Worm (Caenorhabditis elegans): ENCODE results near the gene npr-19.
A peak's percentile ranks its signal among the peaks of the same experiment; 100 is the strongest.

npr-19 gene

DNA sequence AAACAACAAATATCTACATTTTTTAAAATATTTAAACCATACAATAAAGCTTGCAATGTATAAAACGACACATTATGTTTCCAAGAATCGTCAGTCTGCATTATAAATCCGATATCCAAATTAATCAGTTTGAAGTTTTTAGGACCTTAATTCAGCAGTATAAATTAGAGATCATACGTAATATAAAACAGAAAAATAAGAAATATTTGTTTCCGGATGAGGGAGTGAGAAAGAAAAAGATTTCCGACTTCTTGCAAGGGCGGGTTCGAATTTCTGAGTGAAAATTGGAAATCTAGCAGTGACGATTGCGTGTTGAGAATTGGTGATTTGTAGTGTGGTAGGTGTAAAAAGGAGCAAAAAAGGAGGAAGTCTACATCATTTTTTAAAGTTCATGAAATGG lies at the start of gene npr-19:
TSS of gene npr-19 (minus strand) at position 101 of the 400 bp plus-strand sequence.
- TF ChIP-seq bed-3 (GFP tag; optimal IDR thresholded peaks at IDR 0.05) (no peak), sem-2 (GFP tag; optimal IDR thresholded peaks at IDR 0.05) (no peak), mls-2 (tag; optimal IDR thresholded peaks at IDR 0.05) (no peak), lin-32 (GFP tag; optimal IDR thresholded peaks at IDR 0.05) (no peak), lsy-2 (tag; optimal IDR thresholded peaks at IDR 0.05) (no peak), elt-3 (tag; optimal IDR thresholded peaks at IDR 0.05) (no peak), snpc-4 (tag; optimal IDR thresholded peaks at IDR 0.05) (no peak), nhr-28 (tag; optimal IDR thresholded peaks at IDR 0.05) (no peak), lin-13 (tag; optimal IDR thresholded peaks at IDR 0.05) (no peak)

DNA sequence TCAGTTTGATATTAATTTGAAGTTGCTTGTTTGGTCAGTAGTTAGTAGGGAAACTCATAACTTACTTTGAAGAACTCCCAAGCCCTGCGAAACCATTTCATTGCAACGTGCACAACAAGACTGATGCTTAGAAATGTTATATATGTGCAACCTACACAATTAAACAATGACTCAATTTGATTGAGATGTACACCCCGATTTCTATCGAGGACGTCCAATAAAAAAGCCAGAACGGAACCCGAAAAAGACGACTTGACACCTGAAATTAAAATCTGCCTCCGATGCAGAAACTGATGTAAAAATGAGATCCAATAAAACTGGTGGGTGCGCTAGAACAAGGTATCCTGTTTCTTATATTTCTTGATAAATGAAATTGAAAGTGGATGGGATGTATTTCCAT lies 49.4 kb upstream of the npr-19 start, which contains the start of gene T04G9.6:
TSS of gene T04G9.6 (minus strand) at position 101 of the 400 bp plus-strand sequence.
- no peak for TF ChIP-seq sem-2 (GFP tag; optimal IDR thresholded peaks at IDR 0.05)
- no peak for TF ChIP-seq ceh-43 (GFP tag; optimal IDR thresholded peaks at IDR 0.05)
- TF ChIP-seq ztf-11 (tag; optimal IDR thresholded peaks at IDR 0.05) = no peak
- TF ChIP-seq mab-5 (tag; optimal IDR thresholded peaks at IDR 0.05) = no peak
- TF ChIP-seq lin-32 (GFP tag; optimal IDR thresholded peaks at IDR 0.05) = no peak
- TF ChIP-seq ham-2 (GFP tag; optimal IDR thresholded peaks at IDR 0.05) = no peak
- TF ChIP-seq elt-1 (tag; optimal IDR thresholded peaks at IDR 0.05; ENCODE audit: borderline replicate concordance, insufficient read depth) = no peak
- no peak for TF ChIP-seq nhr-28 (tag; optimal IDR thresholded peaks at IDR 0.05)
- TF ChIP-seq zip-8 (tag; optimal IDR thresholded peaks at IDR 0.05) = no peak

DNA sequence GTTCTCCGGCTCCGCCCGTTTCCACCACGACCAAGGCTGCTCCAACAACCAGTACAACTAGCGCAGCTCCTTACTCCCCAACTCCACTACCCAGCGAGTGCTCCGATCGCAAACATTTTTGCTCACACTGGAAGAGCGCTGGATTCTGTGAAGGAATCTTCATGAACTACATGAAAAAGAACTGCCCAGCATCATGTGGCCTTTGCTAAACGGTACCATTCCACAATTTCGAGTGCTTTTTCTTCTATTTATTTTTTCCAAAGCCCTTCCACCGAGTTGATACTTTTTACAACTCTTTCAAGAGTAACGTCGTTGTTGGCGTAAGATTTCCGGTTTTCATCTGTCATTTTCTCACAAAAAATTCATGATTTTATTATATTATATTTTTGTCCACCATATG lies 44.6 kb upstream of the npr-19 start:
- no peak for TF ChIP-seq lsy-2 (tag; optimal IDR thresholded peaks at IDR 0.05)
- no peak for TF ChIP-seq nhr-12 (tag; optimal IDR thresholded peaks at IDR 0.05)
- TF ChIP-seq snpc-4 (tag; optimal IDR thresholded peaks at IDR 0.05) = no peak
- TF ChIP-seq unc-39 (tag; optimal IDR thresholded peaks at IDR 0.05) = no peak
- no peak for TF ChIP-seq ceh-43 (GFP tag; optimal IDR thresholded peaks at IDR 0.05)
- no peak for TF ChIP-seq nhr-76 (tag; optimal IDR thresholded peaks at IDR 0.05)

DNA sequence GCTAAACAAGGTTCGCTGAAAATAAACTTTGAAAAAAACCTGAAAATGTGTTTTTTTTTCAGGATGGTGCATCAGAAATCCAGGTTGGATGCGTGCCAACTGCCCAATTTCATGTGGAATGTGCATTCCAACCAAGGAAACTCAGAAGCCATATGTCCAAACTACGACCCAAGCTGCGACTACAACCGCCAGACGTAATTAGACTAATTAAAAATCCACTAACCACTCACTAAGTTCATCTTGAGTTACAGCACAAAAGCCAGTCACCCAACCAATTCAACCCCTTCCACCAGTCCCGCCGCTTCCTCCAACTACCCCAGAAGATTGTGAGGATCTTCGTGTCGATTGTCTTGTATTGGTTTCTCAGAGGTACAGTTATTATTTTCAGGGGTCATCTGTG lies 43.8 kb upstream of the npr-19 start:
- no peak for TF ChIP-seq ham-2 (GFP tag; optimal IDR thresholded peaks at IDR 0.05)
- no peak for TF ChIP-seq pha-4 (tag; optimal IDR thresholded peaks at IDR 0.05)
- no peak for TF ChIP-seq nhr-28 (tag; optimal IDR thresholded peaks at IDR 0.05)
- TF ChIP-seq drap-1 (GFP tag; optimal IDR thresholded peaks at IDR 0.05) = no peak
- TF ChIP-seq lin-13 (tag; optimal IDR thresholded peaks at IDR 0.05) = no peak
- TF ChIP-seq blmp-1 (tag; optimal IDR thresholded peaks at IDR 0.05) = no peak
- TF ChIP-seq ces-1 (GFP tag; optimal IDR thresholded peaks at IDR 0.05) = no peak
- no peak for TF ChIP-seq bed-3 (GFP tag; optimal IDR thresholded peaks at IDR 0.05)

DNA sequence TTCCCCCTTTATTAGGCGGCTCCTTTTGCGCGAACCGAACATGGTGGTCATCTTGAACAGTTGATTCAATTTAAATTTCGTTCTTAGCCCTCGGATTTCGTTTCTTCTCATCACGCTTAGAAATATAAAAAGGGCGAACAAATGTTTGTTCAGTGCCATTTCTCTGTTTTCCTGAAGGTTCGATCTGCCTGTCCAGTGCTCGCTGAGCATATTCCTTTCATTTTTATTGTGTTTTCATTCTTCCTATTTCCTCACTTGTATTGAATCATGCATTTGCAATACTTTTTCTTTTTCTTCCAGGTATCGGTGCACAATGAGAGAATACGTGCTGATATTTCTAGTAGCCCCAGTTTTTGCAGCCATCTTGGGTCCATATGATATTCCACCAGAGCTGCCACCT lies 41.9 kb upstream of the npr-19 start, which contains the start of gene nas-15:
TSS of gene nas-15 (plus strand) at position 301 of the 400 bp plus-strand sequence.
- TF ChIP-seq ztf-11 (tag; optimal IDR thresholded peaks at IDR 0.05) = no peak
- no peak for TF ChIP-seq elt-3 (tag; optimal IDR thresholded peaks at IDR 0.05)
- no peak for TF ChIP-seq flh-1 (GFP tag; optimal IDR thresholded peaks at IDR 0.05)
- TF ChIP-seq lin-13 (tag; optimal IDR thresholded peaks at IDR 0.05) = no peak
- no peak for TF ChIP-seq nhr-28 (tag; optimal IDR thresholded peaks at IDR 0.05)
- no peak for TF ChIP-seq lin-32 (GFP tag; optimal IDR thresholded peaks at IDR 0.05)
- no peak for TF ChIP-seq cnd-1 (tag; optimal IDR thresholded peaks at IDR 0.05)
- no peak for TF ChIP-seq ceh-43 (GFP tag; optimal IDR thresholded peaks at IDR 0.05)
- no peak for TF ChIP-seq sptf-1 (tag; optimal IDR thresholded peaks at IDR 0.05)
- no peak for TF ChIP-seq unc-62 (GFP tag; optimal IDR thresholded peaks at IDR 0.05)
- TF ChIP-seq ceh-83 (GFP tag; optimal IDR thresholded peaks at IDR 0.05) = no peak
- TF ChIP-seq zip-8 (tag; optimal IDR thresholded peaks at IDR 0.05) = no peak

DNA sequence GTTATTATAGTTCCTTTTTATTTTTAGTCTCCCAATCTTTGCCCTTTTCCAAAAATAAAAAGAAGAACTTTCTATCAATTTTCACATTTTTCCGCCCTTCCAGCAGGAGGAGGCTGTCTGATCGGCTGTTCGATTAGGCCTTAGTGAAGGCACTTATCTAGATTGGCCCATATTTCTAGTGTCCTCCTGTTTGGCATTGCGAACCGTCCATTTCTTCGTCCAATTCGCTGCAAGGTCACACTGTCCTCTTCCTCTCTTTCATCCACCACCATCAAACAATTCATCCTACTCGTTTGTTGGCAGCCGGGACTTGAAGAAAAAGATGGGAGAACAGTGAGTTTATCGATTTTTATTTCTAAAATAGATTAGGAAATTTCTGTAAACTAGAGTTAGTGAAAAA lies 36.7 kb upstream of the npr-19 start, which contains the start of gene T04G9.4:
TSS of gene T04G9.4 (plus strand) at position 293 of the 400 bp plus-strand sequence.
- TF ChIP-seq elt-1 (tag; optimal IDR thresholded peaks at IDR 0.05; ENCODE audit: borderline replicate concordance, insufficient read depth) (peak; percentile 63), ces-1 (GFP tag; optimal IDR thresholded peaks at IDR 0.05) (no peak), sem-2 (GFP tag; optimal IDR thresholded peaks at IDR 0.05) (no peak)

DNA sequence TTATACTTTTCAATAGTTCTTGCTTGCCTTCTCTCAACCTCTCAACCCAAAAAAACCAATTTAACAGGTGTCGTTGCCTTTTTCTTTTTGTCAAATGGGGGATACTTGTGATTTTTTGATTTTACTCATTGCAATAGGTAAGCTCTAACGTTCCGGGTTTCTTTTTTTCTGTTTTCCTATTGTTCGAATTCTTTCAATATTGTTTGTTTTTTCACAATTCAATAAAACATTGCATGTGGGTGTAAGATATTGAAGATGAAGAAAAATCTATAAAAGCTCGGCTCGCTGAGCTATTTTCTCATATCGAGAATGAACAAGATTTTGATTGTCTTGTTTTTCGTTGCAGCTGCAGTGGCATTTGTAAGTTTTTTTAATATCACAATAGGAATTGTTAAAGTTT lies 35.1 kb upstream of the npr-19 start, which contains the start of gene T04G9.7:
TSS of gene T04G9.7 (plus strand) at position 301 of the 400 bp plus-strand sequence.
- no peak for TF ChIP-seq ceh-43 (GFP tag; optimal IDR thresholded peaks at IDR 0.05)
- no peak for TF ChIP-seq bed-3 (GFP tag; optimal IDR thresholded peaks at IDR 0.05)
- no peak for TF ChIP-seq pha-4 (tag; optimal IDR thresholded peaks at IDR 0.05)
- TF ChIP-seq lin-13 (tag; optimal IDR thresholded peaks at IDR 0.05) = no peak
- no peak for TF ChIP-seq ces-1 (GFP tag; optimal IDR thresholded peaks at IDR 0.05)
- TF ChIP-seq nhr-76 (tag; optimal IDR thresholded peaks at IDR 0.05) = no peak
- TF ChIP-seq sem-2 (GFP tag; optimal IDR thresholded peaks at IDR 0.05) = no peak
- TF ChIP-seq mep-1 (tag; optimal IDR thresholded peaks at IDR 0.05) = no peak
- TF ChIP-seq mab-5 (tag; optimal IDR thresholded peaks at IDR 0.05) = no peak
- no peak for TF ChIP-seq cnd-1 (tag; optimal IDR thresholded peaks at IDR 0.05)
- no peak for TF ChIP-seq mls-2 (tag; optimal IDR thresholded peaks at IDR 0.05)
- TF ChIP-seq nhr-12 (tag; optimal IDR thresholded peaks at IDR 0.05) = no peak
- TF ChIP-seq nhr-237 (tag; optimal IDR thresholded peaks at IDR 0.05) = no peak
- TF ChIP-seq M03D4.4 (tag; optimal IDR thresholded peaks at IDR 0.05) = no peak
- no peak for TF ChIP-seq elt-1 (tag; optimal IDR thresholded peaks at IDR 0.05; ENCODE audit: borderline replicate concordance, insufficient read depth)
- TF ChIP-seq elt-3 (tag; optimal IDR thresholded peaks at IDR 0.05) = no peak
- TF ChIP-seq ham-2 (GFP tag; optimal IDR thresholded peaks at IDR 0.05) = no peak
- no peak for TF ChIP-seq nhr-28 (tag; optimal IDR thresholded peaks at IDR 0.05)
